Fruit fly (Drosophila melanogaster): Measurements from ENCODE around the gene CG7824.

- TF ChIP-seq CG4328 (GFP tag; optimal IDR thresholded peaks at IDR 0.05), result no peak
- TF ChIP-seq CG3995 (GFP tag; optimal IDR thresholded peaks at IDR 0.05), result no peak
- no peak for TF ChIP-seq CG12104 (GFP tag; optimal IDR thresholded peaks at IDR 0.05)
- no peak for TF ChIP-seq CG6854 (GFP tag; optimal IDR thresholded peaks at IDR 0.05)
- no peak for TF ChIP-seq NfI (GFP tag; optimal IDR thresholded peaks at IDR 0.05)
- TF ChIP-seq chm (GFP tag; IDR thresholded peaks at IDR 0.05), result no peak
- no peak for TF ChIP-seq Dll (GFP tag; IDR thresholded peaks at IDR 0.05; ENCODE audit: partially characterized antibody)
- no peak for TF ChIP-seq sens-2 (GFP tag; IDR thresholded peaks at IDR 0.05)
- no peak for TF ChIP-seq HmgZ (tag; optimal IDR thresholded peaks at IDR 0.05)
- no peak for TF ChIP-seq CG15073 (GFP tag; optimal IDR thresholded peaks at IDR 0.05)
- no peak for TF ChIP-seq da (GFP tag; optimal IDR thresholded peaks at IDR 0.05)
- TF ChIP-seq Blimp-1 (GFP tag; optimal IDR thresholded peaks at IDR 0.05), result no peak
- no peak for TF ChIP-seq schlank (tag; optimal IDR thresholded peaks at IDR 0.05)
Observed at dm6 chr3R:29905164-29905563, 46.4 kb upstream of the CG7824 start, which contains the start of gene CG15515.
